Fruit fly (Drosophila melanogaster): ENCODE data around the gene CG45263.

DNA sequence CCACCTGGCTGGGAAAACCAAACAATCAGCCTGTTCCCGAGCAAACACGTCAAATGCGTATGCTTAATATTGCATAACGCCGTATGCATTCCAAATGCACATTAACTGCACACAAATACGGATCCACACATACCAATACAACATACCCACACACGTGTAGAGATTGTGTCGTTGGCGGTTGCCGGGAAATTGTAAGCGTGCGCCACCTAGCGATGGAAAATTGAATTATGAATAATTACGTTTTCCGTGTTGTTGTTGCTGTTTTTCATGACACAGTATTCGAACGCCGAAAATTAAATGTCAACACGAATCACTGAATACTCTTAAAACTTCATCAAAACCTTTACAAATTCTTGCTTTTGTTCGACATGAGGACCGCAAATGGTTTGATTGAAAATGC, 21.0 kb downstream of the CG45263 start:
- no peak for TF ChIP-seq CG13204 (GFP tag; optimal IDR thresholded peaks at IDR 0.05)
- no peak for TF ChIP-seq CG10348 (GFP tag; IDR thresholded peaks at IDR 0.05)
- no peak for TF ChIP-seq gl (tag; optimal IDR thresholded peaks at IDR 0.05)
